Worm (Caenorhabditis elegans): ENCODE data around the gene F38H4.3.

DNA sequence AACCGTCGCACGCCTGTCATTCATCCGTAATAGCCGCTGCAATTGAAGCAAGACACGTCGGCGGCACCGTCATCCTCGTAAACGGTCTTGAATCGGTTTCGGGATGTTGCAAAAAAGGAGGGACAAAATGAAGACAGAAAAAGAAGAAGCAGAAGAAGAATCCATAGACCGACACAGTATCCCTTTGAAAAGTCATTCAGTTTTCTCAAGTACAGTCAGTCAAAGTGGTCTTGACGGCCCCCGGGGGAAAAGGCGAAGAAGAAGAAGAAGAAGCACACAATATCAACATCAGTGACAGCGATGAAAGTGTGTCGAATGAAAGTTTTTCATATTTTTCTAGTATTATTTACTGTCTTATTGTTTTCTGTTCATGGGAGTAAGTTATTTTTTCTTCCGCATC is 36.0 kb downstream of the F38H4.3 start, which contains the start of gene cutl-27:
- TF ChIP-seq lag-1 (GFP tag; IDR thresholded peaks at IDR 0.05): no peak
- no peak for TF ChIP-seq F39B2.1 (GFP tag; IDR thresholded peaks at IDR 0.05)
- TF ChIP-seq snpc-4 (GFP tag; optimal IDR thresholded peaks at IDR 0.05): no peak
- TF ChIP-seq snpc-4 (tag; optimal IDR thresholded peaks at IDR 0.05): no peak
- TF ChIP-seq nhr-27 (tag; optimal IDR thresholded peaks at IDR 0.05): no peak
- no peak for TF ChIP-seq let-526 (GFP tag; IDR thresholded peaks at IDR 0.05)
- no peak for TF ChIP-seq Y79H2A.3 (GFP tag; conservative IDR thresholded peaks at IDR 0.05)
- TF ChIP-seq unc-62 (GFP tag; optimal IDR thresholded peaks at IDR 0.05): no peak
- TF ChIP-seq lin-35 (GFP tag; optimal IDR thresholded peaks at IDR 0.05): no peak
- no peak for TF ChIP-seq ztf-6 (GFP tag; IDR thresholded peaks at IDR 0.05)
- TF ChIP-seq nfya-2 (GFP tag; IDR thresholded peaks at IDR 0.05): no peak

All from whole organism, young adult.